Fruit fly (Drosophila melanogaster): ENCODE results near the gene Rnf11.

dm6 chr4:379142-379541 is 64.4 kb downstream of the Rnf11 start:
- TF ChIP-seq CG17328 (GFP tag; IDR thresholded peaks at IDR 0.05) = no peak
- no peak for TF ChIP-seq dimm (GFP tag; IDR thresholded peaks at IDR 0.05)
- TF ChIP-seq btn (GFP tag; optimal IDR thresholded peaks at IDR 0.05) = no peak
- no peak for TF ChIP-seq az2 (GFP tag; optimal IDR thresholded peaks at IDR 0.05)
- TF ChIP-seq CoRest (tag; optimal IDR thresholded peaks at IDR 0.05) = no peak
- TF ChIP-seq fd102C (GFP tag; optimal IDR thresholded peaks at IDR 0.05) = no peak
- TF ChIP-seq tll (GFP tag; optimal IDR thresholded peaks at IDR 0.05) = no peak
- TF ChIP-seq NK7.1 (GFP tag; optimal IDR thresholded peaks at IDR 0.05) = no peak
